Worm (Caenorhabditis elegans) whole organism, L1 larva: ENCODE measurements around the gene Y37E11AM.3.

Source experiments
- C04F5.9 ChIP-seq: sonication (generic microtip); optimal IDR thresholded peaks from 2 replicates; lab custom pipeline; 2016; ENCODE audit warnings: missing genetic modification characterization, missing compliant biosample characterization
- C16A3.4 ChIP-seq: fragments of 150-350 bp; optimal IDR thresholded peaks from 2 replicates; lab custom pipeline; 2014; ENCODE audit warnings: missing biosample characterization, missing genetic modification characterization
- C34B4.2 ChIP-seq: sonication (generic microtip); optimal IDR thresholded peaks from 2 replicates; lab custom pipeline; 2017; ENCODE audit warnings: mild to moderate bottlenecking, missing genetic modification characterization, missing compliant biosample characterization
- alr-1 ChIP-seq: fragments of 200-800 bp; sonication (Bioruptor generic); optimal IDR thresholded peaks from 2 replicates; lab custom pipeline; 2018; ENCODE audit warnings: borderline replicate concordance, mild to moderate bottlenecking, missing genetic modification characterization, missing compliant biosample characterization
- aly-2 ChIP-seq: fragments of 150-350 bp; optimal IDR thresholded peaks from 2 replicates; lab custom pipeline; 2014; ENCODE audit warnings: missing biosample characterization, missing genetic modification characterization
- ama-1 ChIP-seq: fragments of 150-350 bp; optimal IDR thresholded peaks from 2 replicates; lab custom pipeline; 2014
- ceh-63 ChIP-seq: fragments of 200-800 bp; sonication (Bioruptor generic); optimal IDR thresholded peaks from 2 replicates; lab custom pipeline; 2018; ENCODE audit warnings: mild to moderate bottlenecking, missing genetic modification characterization, missing compliant biosample characterization
- ceh-82 ChIP-seq, 3 experiments: fragments of 150-350 bp in 1 of 3; sonication (generic microtip) in 2 of 3; optimal IDR thresholded peaks; 2 replicates each; lab custom pipeline; 2014 to 2017; ENCODE audit warnings: missing biosample characterization in 3 of 3, missing genetic modification characterization in 3 of 3
- dsc-1 ChIP-seq: sonication (generic microtip); optimal IDR thresholded peaks from 2 replicates; lab custom pipeline; 2016; ENCODE audit warnings: mild to moderate bottlenecking, missing genetic modification characterization, missing compliant biosample characterization
- efl-1 ChIP-seq, 4 experiments: fragments of 150-350 bp; optimal IDR thresholded peaks in 3 of 4; peaks in 1 of 4; 1 replicate in 1 of 4; 2 replicates in 3 of 4; lab custom pipeline; 2014; ENCODE audit warnings: missing biosample characterization in 2 of 4, missing genetic modification characterization in 2 of 4, missing genetic modification reagents in 2 of 4
- efl-3 ChIP-seq: fragments of 200-800 bp; sonication (Bioruptor generic); optimal IDR thresholded peaks from 2 replicates; lab custom pipeline; 2018; ENCODE audit warnings: mild to moderate bottlenecking, missing genetic modification characterization, missing compliant biosample characterization
- elt-2 ChIP-seq: sonication (generic microtip); optimal IDR thresholded peaks from 2 replicates; lab custom pipeline; 2016; ENCODE audit warnings: missing genetic modification characterization, mild to moderate bottlenecking, inconsistent platforms, missing compliant biosample characterization, missing genetic modification reagents
- ets-5 ChIP-seq: fragments of 200-800 bp; sonication (Bioruptor generic); IDR thresholded peaks from 2 replicates; pipeline ENCODE4 v1.3.6; 2022; ENCODE audit warnings: missing genetic modification characterization, missing compliant biosample characterization
- fkh-10 ChIP-seq: sonication (generic microtip); optimal IDR thresholded peaks from 2 replicates; lab custom pipeline; 2017; ENCODE audit warnings: missing biosample characterization, missing genetic modification reagents, missing genetic modification characterization
- fkh-8 ChIP-seq: sonication (generic microtip); optimal IDR thresholded peaks from 2 replicates; lab custom pipeline; 2016; ENCODE audit warnings: mild to moderate bottlenecking, missing genetic modification characterization, missing compliant biosample characterization
- fos-1 ChIP-seq: fragments of 150-350 bp; optimal IDR thresholded peaks from 2 replicates; lab custom pipeline; 2014; ENCODE audit warnings: missing biosample characterization, missing genetic modification characterization
- grh-1 ChIP-seq: fragments of 200-800 bp; sonication (Bioruptor generic); IDR thresholded peaks from 2 replicates; pipeline ENCODE4 v1.3.6; 2022; ENCODE audit warnings: missing genetic modification reagents, missing genetic modification characterization, missing compliant biosample characterization
- hlh-4 ChIP-seq: sonication (generic microtip); optimal IDR thresholded peaks from 2 replicates; lab custom pipeline; 2016; ENCODE audit warnings: mild to moderate bottlenecking, missing genetic modification characterization, missing compliant biosample characterization
- hpl-2 ChIP-seq: fragments of 150-350 bp; optimal IDR thresholded peaks from 2 replicates; lab custom pipeline; 2014; ENCODE audit warnings: missing biosample characterization, missing genetic modification reagents, missing genetic modification characterization
- irx-1 ChIP-seq: sonication (generic microtip); optimal IDR thresholded peaks from 2 replicates; lab custom pipeline; 2016; ENCODE audit warnings: missing genetic modification characterization, missing compliant biosample characterization
- jun-1 ChIP-seq: fragments of 150-350 bp; optimal IDR thresholded peaks from 2 replicates; lab custom pipeline; 2014; ENCODE audit warnings: missing biosample characterization, missing genetic modification reagents, missing genetic modification characterization
- lin-13 ChIP-seq: fragments of 150-350 bp; optimal IDR thresholded peaks from 2 replicates; lab custom pipeline; 2014; ENCODE audit warnings: missing biosample characterization, missing genetic modification reagents, missing genetic modification characterization
- lin-14 ChIP-seq: fragments of 200-800 bp; sonication (Bioruptor generic); optimal IDR thresholded peaks from 2 replicates; lab custom pipeline; 2018; ENCODE audit warnings: mild to moderate bottlenecking, missing genetic modification characterization, moderate library complexity, missing compliant biosample characterization
- lin-15B ChIP-seq: fragments of 150-350 bp; sonication (generic microtip); optimal IDR thresholded peaks from 3 replicates; lab custom pipeline; 2014; ENCODE audit warnings: missing biosample characterization, missing genetic modification characterization
- lin-35 ChIP-seq, 2 experiments: fragments of 150-350 bp; optimal IDR thresholded peaks; 2 replicates each; lab custom pipeline; 2014; ENCODE audit warnings: missing biosample characterization in 2 of 2, missing genetic modification characterization in 2 of 2, missing genetic modification reagents in 2 of 2
- lir-3 ChIP-seq: sonication (generic microtip); optimal IDR thresholded peaks from 2 replicates; lab custom pipeline; 2016; ENCODE audit warnings: mild to moderate bottlenecking, missing genetic modification characterization, moderate library complexity, missing compliant biosample characterization; ENCODE audit not compliant: poor library complexity
- lsy-2 ChIP-seq, 2 experiments: fragments of 150-350 bp; optimal IDR thresholded peaks; 2 replicates each; lab custom pipeline; 2014; ENCODE audit warnings: missing biosample characterization in 2 of 2, missing genetic modification characterization in 2 of 2
- mab-9 ChIP-seq: fragments of 200-800 bp; sonication (Bioruptor generic); IDR thresholded peaks from 2 replicates; pipeline ENCODE4 v1.3.6; 2022; ENCODE audit warnings: missing genetic modification reagents, missing genetic modification characterization, missing compliant biosample characterization
- mdl-1 ChIP-seq, 2 experiments: fragments of 150-350 bp; optimal IDR thresholded peaks; 2 replicates each; lab custom pipeline; 2014 to 2017; ENCODE audit warnings: missing biosample characterization in 2 of 2, missing genetic modification characterization in 2 of 2, inconsistent platforms in 1 of 2
- mef-2 ChIP-seq: fragments of 150-350 bp; optimal IDR thresholded peaks from 2 replicates; lab custom pipeline; 2014; ENCODE audit warnings: missing biosample characterization, missing genetic modification characterization
- nhr-11 ChIP-seq: fragments of 150-350 bp; optimal IDR thresholded peaks from 2 replicates; lab custom pipeline; 2014; ENCODE audit warnings: missing biosample characterization, missing genetic modification characterization
- nhr-19 ChIP-seq: fragments of 200-800 bp; sonication (Bioruptor generic); conservative IDR thresholded peaks from 2 replicates; pipeline ENCODE4 v1.3.6; 2022; ENCODE audit warnings: missing genetic modification characterization, missing compliant biosample characterization
- nhr-237 ChIP-seq: fragments of 150-350 bp; optimal IDR thresholded peaks from 2 replicates; lab custom pipeline; 2014; ENCODE audit warnings: missing biosample characterization, missing genetic modification characterization
- nhr-71 ChIP-seq: sonication (generic microtip); optimal IDR thresholded peaks from 2 replicates; lab custom pipeline; 2016; ENCODE audit warnings: mild to moderate bottlenecking, missing genetic modification characterization, moderate library complexity, missing compliant biosample characterization
- nhr-76 ChIP-seq: sonication (generic microtip); optimal IDR thresholded peaks from 2 replicates; lab custom pipeline; 2017; ENCODE audit warnings: missing biosample characterization, missing genetic modification characterization
- nhr-85 ChIP-seq: sonication (generic microtip); peaks from one replicate; lab custom pipeline; 2016; ENCODE audit warnings: missing genetic modification characterization, inconsistent platforms, missing compliant biosample characterization
- rnt-1 ChIP-seq: sonication (generic microtip); optimal IDR thresholded peaks from 2 replicates; lab custom pipeline; 2016; ENCODE audit warnings: mild to moderate bottlenecking, missing genetic modification characterization, moderate library complexity, missing compliant biosample characterization
- snpc-4 ChIP-seq: fragments of 150-350 bp; optimal IDR thresholded peaks from 2 replicates; lab custom pipeline; 2014; ENCODE audit warnings: missing biosample characterization, missing genetic modification characterization
- sox-4 ChIP-seq: sonication (generic microtip); optimal IDR thresholded peaks from 2 replicates; lab custom pipeline; 2016; ENCODE audit warnings: missing genetic modification characterization, missing compliant biosample characterization
- sup-37 ChIP-seq: fragments of 200-800 bp; sonication (Bioruptor generic); optimal IDR thresholded peaks from 2 replicates; lab custom pipeline; 2018; ENCODE audit warnings: mild to moderate bottlenecking, missing genetic modification characterization, missing compliant biosample characterization
- tlp-1 ChIP-seq: fragments of 150-350 bp; optimal IDR thresholded peaks from 2 replicates; lab custom pipeline; 2014; ENCODE audit warnings: missing biosample characterization, missing genetic modification characterization
- unc-130 ChIP-seq: fragments of 150-350 bp; optimal IDR thresholded peaks from 2 replicates; lab custom pipeline; 2017; ENCODE audit warnings: missing biosample characterization, missing genetic modification characterization, inconsistent platforms
- unc-30 ChIP-seq: sonication (generic microtip); optimal IDR thresholded peaks from 2 replicates; lab custom pipeline; 2017; ENCODE audit warnings: missing biosample characterization, missing genetic modification characterization
- unc-62 ChIP-seq: fragments of 150-350 bp; optimal IDR thresholded peaks from 2 replicates; lab custom pipeline; 2014; ENCODE audit warnings: missing biosample characterization, missing genetic modification reagents, missing genetic modification characterization
- vab-15 ChIP-seq: sonication (generic microtip); optimal IDR thresholded peaks from 2 replicates; lab custom pipeline; 2017; ENCODE audit warnings: missing genotype, mild to moderate bottlenecking, missing genetic modification characterization, missing compliant biosample characterization
- zag-1 ChIP-seq: fragments of 150-350 bp; optimal IDR thresholded peaks from 2 replicates; lab custom pipeline; 2014; ENCODE audit warnings: missing biosample characterization, missing genetic modification characterization
- ztf-11 ChIP-seq, 2 experiments: sonication (generic microtip); optimal IDR thresholded peaks; 2 replicates each; lab custom pipeline; 2016 to 2017; ENCODE audit warnings: missing genetic modification characterization in 2 of 2, missing biosample characterization in 1 of 2, missing compliant biosample characterization in 1 of 2
- ztf-4 ChIP-seq: fragments of 150-350 bp; optimal IDR thresholded peaks from 2 replicates; lab custom pipeline; 2014; ENCODE audit warnings: missing biosample characterization, missing genetic modification characterization

Y37E11AM.3 gene

DNA sequence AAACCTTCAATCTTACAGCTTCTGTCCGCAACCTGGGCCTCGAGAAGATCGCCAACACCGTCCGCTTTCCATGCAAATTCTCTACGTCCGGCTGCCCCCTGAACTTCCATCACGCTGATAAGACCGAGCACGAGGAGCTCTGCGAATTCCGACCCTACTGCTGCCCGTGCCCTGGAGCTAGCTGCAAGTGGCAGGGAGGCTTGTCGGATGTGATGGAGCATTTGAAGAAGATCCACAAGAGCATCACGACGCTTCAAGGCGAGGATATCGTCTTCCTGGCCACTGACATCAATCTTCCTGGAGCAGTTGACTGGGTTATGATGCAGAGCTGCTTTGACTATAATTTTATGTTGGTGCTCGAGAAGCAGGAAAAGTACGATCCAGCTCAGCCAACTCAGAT is 26.8 kb upstream of the Y37E11AM.3 start:
- TF ChIP-seq hlh-4 (no peak), aly-2 (tag; lab: Kevin White, UChicago) (no peak), alr-1 (no peak), unc-130 (no peak), nhr-19 (no peak), C34B4.2 (tag; lab: Kevin White, UChicago) (no peak), ets-5 (peak; percentile 86; the same call in 1 of the 2 replicates), efl-1 (optimal IDR thresholded peaks at IDR 0.05; lab: Kevin White, UChicago) (no peak), efl-1 (GFP tag; optimal IDR thresholded peaks at IDR 0.05 in 1 of 2; lab: Kevin White, UChicago) (peak in 1 of 2 experiments; percentile 72), lin-15B (tag; lab: Kevin White, UChicago) (no peak), ceh-82 (tag; optimal IDR thresholded peaks at IDR 0.05; lab: Kevin White, UChicago) (no peak), lir-3 (tag; lab: Kevin White, UChicago) (no peak), sup-37 (GFP tag; lab: Kevin White, UChicago) (no peak), C04F5.9 (tag; lab: Kevin White, UChicago) (no peak), fos-1 (tag; lab: Kevin White, UChicago) (no peak), grh-1 (no peak)

DNA sequence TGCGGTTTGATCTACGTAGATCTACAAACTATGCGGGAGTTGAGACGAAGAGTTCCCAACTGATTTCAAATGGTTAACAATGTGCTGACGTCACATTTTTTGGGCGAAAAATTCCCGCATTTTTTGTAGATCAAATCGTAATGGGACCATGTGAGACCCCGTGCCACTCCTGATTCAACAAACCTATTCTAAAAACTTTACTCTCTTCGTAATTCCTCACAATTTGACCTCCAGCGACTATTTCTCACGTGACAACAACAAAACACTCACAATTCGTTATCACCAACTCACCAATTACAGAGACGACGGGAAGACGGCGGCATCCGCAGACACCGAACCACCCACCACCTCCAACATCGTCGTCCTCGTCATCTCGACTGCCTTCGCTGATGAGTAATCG is 24.8 kb upstream of the Y37E11AM.3 start, which contains the start of gene siah-1:
Gene siah-1, plus strand, starts transcription at position 301 of the 400 bp plus-strand sequence.
- TF ChIP-seq lin-35 (GFP tag; optimal IDR thresholded peaks at IDR 0.05; lab: Kevin White, UChicago) (peak in 1 of 2 experiments; percentile 42), jun-1 (no peak)

DNA sequence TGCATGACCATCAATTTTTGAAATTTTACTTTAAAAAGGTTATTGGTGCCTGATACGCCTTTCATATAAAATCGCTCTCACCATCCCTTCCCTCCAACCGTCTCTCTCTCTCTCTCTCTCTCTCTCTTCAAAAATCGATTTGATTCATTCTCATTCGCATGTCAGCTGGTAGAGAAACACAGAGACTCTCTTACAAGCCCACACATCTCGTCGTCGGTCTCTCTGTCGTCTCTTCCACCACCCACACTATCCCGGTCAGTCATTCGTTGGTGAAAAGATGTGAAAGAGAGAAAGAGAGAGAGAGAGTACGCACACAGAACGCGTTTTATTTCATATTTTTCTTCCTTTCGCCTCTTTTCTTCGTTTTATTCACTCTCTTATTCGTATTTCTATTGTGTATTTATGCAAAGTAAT is 23.5 kb upstream of the Y37E11AM.3 start:
- TF ChIP-seq ceh-63 (GFP tag; lab: Kevin White, UChicago) (no peak), zag-1 (tag; lab: Kevin White, UChicago) (no peak), mef-2 (tag; lab: Kevin White, UChicago) (peak; percentile 53), hpl-2 (GFP tag; lab: Kevin White, UChicago) (peak; percentile 67), ets-5 (no peak), nhr-19 (peak; percentile 84), mdl-1 (tag; optimal IDR thresholded peaks at IDR 0.05; lab: Kevin White, UChicago) (peak in 1 of 2 experiments; percentile 81), ztf-11 (tag; optimal IDR thresholded peaks at IDR 0.05; lab: Kevin White, UChicago) (peak in 1 of 2 experiments; percentile 27), rnt-1 (tag; lab: Kevin White, UChicago) (peak; percentile 89), efl-1 (optimal IDR thresholded peaks at IDR 0.05; lab: Kevin White, UChicago) (peak; percentile 83 to 93), efl-1 (GFP tag; optimal IDR thresholded peaks at IDR 0.05 in 1 of 2; lab: Kevin White, UChicago) (peak; percentile 57 to 95), dsc-1 (tag; lab: Kevin White, UChicago) (peak; percentile 68), elt-2 (peak; percentile 41), lin-15B (tag; lab: Kevin White, UChicago) (no peak), nhr-71 (peak; percentile 94), mab-9 (GFP tag; lab: Robert Waterston, UW) (no peak), lir-3 (tag; lab: Kevin White, UChicago) (peak; percentile 57), fkh-10 (GFP tag; lab: Kevin White, UChicago) (peak; percentile 7), nhr-237 (peak; percentile 80), fkh-8 (tag; lab: Kevin White, UChicago) (peak; percentile 79), vab-15 (tag; lab: Kevin White, UChicago) (no peak), sox-4 (tag; lab: Kevin White, UChicago) (peak; percentile 47), lin-13 (GFP tag; lab: Kevin White, UChicago) (peak; percentile 76), lsy-2 (tag; optimal IDR thresholded peaks at IDR 0.05; lab: Kevin White, UChicago) (peak; percentile 80 to 91), ztf-4 (peak; percentile 86), C16A3.4 (peak; percentile 79), nhr-85 (peak; percentile 97), C04F5.9 (tag; lab: Kevin White, UChicago) (no peak), tlp-1 (tag; lab: Kevin White, UChicago) (no peak), nhr-76 (tag; lab: Kevin White, UChicago) (no peak), ama-1 (lab: Kevin White, UChicago) (peak; percentile 19), aly-2 (tag; lab: Kevin White, UChicago) (peak; percentile 57), ceh-82 (tag; optimal IDR thresholded peaks at IDR 0.05; lab: Kevin White, UChicago) (peak; percentile 59 to 70 (median 60)), lin-14 (GFP tag; lab: Kevin White, UChicago) (peak; percentile 98), efl-3 (GFP tag; lab: Kevin White, UChicago) (no peak), unc-62 (GFP tag; lab: Kevin White, UChicago) (no peak), snpc-4 (tag; lab: Kevin White, UChicago) (peak; percentile 61), nhr-11 (tag; lab: Kevin White, UChicago) (peak; percentile 72), alr-1 (no peak), irx-1 (tag; lab: Kevin White, UChicago) (peak; percentile 73), unc-30 (no peak)
